Fruit fly (Drosophila melanogaster): Measurements from ENCODE around the gene Elp1.
A peak's percentile ranks its signal among the peaks of the same experiment; 100 is the strongest.

The Elp1 gene

DNA sequence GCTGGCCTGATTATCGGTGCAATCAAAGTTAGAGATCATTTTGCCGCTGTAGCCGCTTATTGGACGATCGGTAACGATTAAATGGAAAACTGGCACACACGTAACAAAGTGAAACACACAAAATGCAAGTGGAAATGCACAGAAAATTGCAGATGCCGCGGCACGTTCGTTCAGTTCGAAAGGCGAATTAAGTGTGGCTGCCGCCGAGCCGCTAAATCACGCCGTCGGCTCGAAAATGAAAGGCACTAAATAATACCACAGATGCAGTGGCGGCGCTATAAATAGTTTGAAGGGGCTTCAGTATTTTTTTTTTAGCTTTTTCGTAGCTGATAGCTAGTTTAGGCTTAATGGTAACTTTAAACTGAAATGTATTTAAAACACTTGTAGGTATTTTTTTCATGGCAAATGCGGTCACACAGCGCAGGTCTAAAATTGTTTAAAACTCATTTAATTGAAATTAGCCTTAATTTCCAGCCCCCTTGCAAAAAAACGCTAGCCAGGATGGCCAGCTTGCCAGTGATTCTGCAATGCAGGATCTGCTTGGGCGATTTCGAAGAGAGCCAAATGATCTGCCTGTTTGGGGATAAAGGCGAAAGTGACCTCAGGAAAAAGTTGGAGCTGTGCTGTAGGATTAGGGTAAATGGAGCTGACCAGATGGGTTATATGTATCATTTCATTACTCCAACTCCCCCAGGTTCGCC, 30.9 kb upstream of the Elp1 start, which contains the start of the genes Jupiter and CG14710 (continued):
- TF ChIP-seq Oli (tag; optimal IDR thresholded peaks at IDR 0.05) (peak; percentile 12), NK7.1 (GFP tag; optimal IDR thresholded peaks at IDR 0.05) (peak; percentile 32), stc (GFP tag; IDR thresholded peaks at IDR 0.05) (no peak), tap (tag; optimal IDR thresholded peaks at IDR 0.05) (peak; percentile 20), CG8290 (GFP tag; optimal IDR thresholded peaks at IDR 0.05) (peak; percentile 68), CG8290 (tag; optimal IDR thresholded peaks at IDR 0.05) (peak in 1 of 2 experiments; percentile 70), CG4424 (GFP tag; optimal IDR thresholded peaks at IDR 0.05) (peak; percentile 64), zf30C (GFP tag; optimal IDR thresholded peaks at IDR 0.05) (peak; percentile 13), CG42726 (GFP tag; IDR thresholded peaks at IDR 0.05; ENCODE audit: partially characterized antibody) (no peak), CG3163 (GFP tag; optimal IDR thresholded peaks at IDR 0.05) (peak; percentile 50), Antp (GFP tag; optimal IDR thresholded peaks at IDR 0.05) (peak; percentile 90), CG15073 (GFP tag; optimal IDR thresholded peaks at IDR 0.05) (no peak), tup (GFP tag; optimal IDR thresholded peaks at IDR 0.05) (peak; percentile 18), bsh (GFP tag; optimal IDR thresholded peaks at IDR 0.05) (peak; percentile 15 to 51), otp (GFP tag; IDR thresholded peaks at IDR 0.05) (peak; percentile 60; the same call in 2 of the 3 replicates), Awh (GFP tag; IDR thresholded peaks at IDR 0.05) (no peak), Optix (GFP tag; IDR thresholded peaks at IDR 0.05) (peak; percentile 68; the same call in 2 of the 3 replicates), D19A (tag; optimal IDR thresholded peaks at IDR 0.05) (peak; percentile 23), CG10147 (GFP tag; optimal IDR thresholded peaks at IDR 0.05) (peak; percentile 31), CG17829 (tag; optimal IDR thresholded peaks at IDR 0.05) (peak; percentile 76), cato (GFP tag; optimal IDR thresholded peaks at IDR 0.05; ENCODE audit: borderline replicate concordance) (peak; percentile 33), CG2120 (GFP tag; optimal IDR thresholded peaks at IDR 0.05) (peak; percentile 90), da (GFP tag; optimal IDR thresholded peaks at IDR 0.05) (peak; percentile 44), CG9932 (GFP tag; IDR thresholded peaks at IDR 0.05) (peak; percentile 93), chn (GFP tag; optimal IDR thresholded peaks at IDR 0.05) (peak; percentile 83), CG6654 (GFP tag; optimal IDR thresholded peaks at IDR 0.05) (no peak), wek (GFP tag; optimal IDR thresholded peaks at IDR 0.05) (no peak), seq (GFP tag; IDR thresholded peaks at IDR 0.05) (no peak), Meics (GFP tag; optimal IDR thresholded peaks at IDR 0.05) (peak; percentile 43), Fer1 (GFP tag; optimal IDR thresholded peaks at IDR 0.05) (peak; percentile 64), nerfin-1 (tag; optimal IDR thresholded peaks at IDR 0.05) (peak; percentile 32), CG14050 (GFP tag; IDR thresholded peaks at IDR 0.05) (no peak; the same call in 2 of the 3 replicates), run (tag; optimal IDR thresholded peaks at IDR 0.05) (no peak), Xrp1 (GFP tag; IDR thresholded peaks at IDR 0.05) (peak; percentile 49; the same call in 1 of the 2 replicates), inv (GFP tag; IDR thresholded peaks at IDR 0.05; ENCODE audit: partially characterized antibody) (no peak), mam (GFP tag; optimal IDR thresholded peaks at IDR 0.05) (peak; percentile 89), CG11504 (tag; optimal IDR thresholded peaks at IDR 0.05) (peak; percentile 63), nerfin-2 (GFP tag; IDR thresholded peaks at IDR 0.05; ENCODE audit: partially characterized antibody) (no peak), emc (GFP tag; optimal IDR thresholded peaks at IDR 0.05) (peak; percentile 60), Ets65A (GFP tag) (peak; percentile 98), CG3065 (GFP tag; optimal IDR thresholded peaks at IDR 0.05) (peak; percentile 18), Oaz (GFP tag; IDR thresholded peaks at IDR 0.05) (no peak), phol (tag; optimal IDR thresholded peaks at IDR 0.05) (peak; percentile 80), CG15479 (GFP tag; optimal IDR thresholded peaks at IDR 0.05) (peak; percentile 4), crc (GFP tag; optimal IDR thresholded peaks at IDR 0.05) (no peak), Deaf1 (tag; optimal IDR thresholded peaks at IDR 0.05) (peak; percentile 32), Trl (optimal IDR thresholded peaks at IDR 0.05) (no peak), Trl (GFP tag; optimal IDR thresholded peaks at IDR 0.05) (peak; percentile 86), Rx (GFP tag; IDR thresholded peaks at IDR 0.05) (peak; percentile 38; the same call in 1 of the 2 replicates), dm (GFP tag; optimal IDR thresholded peaks at IDR 0.05) (peak; percentile 80), Taf1 (GFP tag; IDR thresholded peaks at IDR 0.05) (no peak)
